Fruit fly (Drosophila melanogaster) whole organism, embryonic: ENCODE measurements around the gene CG9586.

Experiments
- Blimp-1 ChIP-seq: fragments of 200-800 bp; sonication (Bioruptor generic); optimal IDR thresholded peaks from 3 replicates; lab custom pipeline; 2018; ENCODE audit warnings: missing biosample characterization, missing genetic modification characterization, mild to moderate bottlenecking, moderate library complexity, missing genetic modification reagents
- CG10959 ChIP-seq: fragments of 200-800 bp; sonication (Bioruptor generic); IDR thresholded peaks from 2 replicates; pipeline ENCODE4 v1.3.6; 2022; ENCODE audit warnings: missing biosample characterization, missing genetic modification characterization
- CG11085 ChIP-seq: fragments of 200-800 bp; sonication (Bioruptor generic); IDR thresholded peaks from 2 replicates; pipeline ENCODE4 v1.3.6; 2022; ENCODE audit warnings: missing biosample characterization, missing genetic modification characterization
- CG11247 ChIP-seq: fragments of 200-800 bp; sonication (Bioruptor generic); IDR thresholded peaks from 2 replicates; pipeline ENCODE4 v1.3.6; 2022; ENCODE audit warnings: missing biosample characterization, missing genetic modification characterization
- CG11695 ChIP-seq: fragments of 200-800 bp; sonication (Bioruptor generic); IDR thresholded peaks from 3 replicates; pipeline ENCODE4 v1.3.6; 2022; ENCODE audit warnings: missing biosample characterization, missing genetic modification characterization
- CG12769 ChIP-seq: fragments of 200-800 bp; sonication (Bioruptor generic); optimal IDR thresholded peaks from 2 replicates; lab custom pipeline; 2019; ENCODE audit warnings: missing biosample characterization, mild to moderate bottlenecking, missing genetic modification characterization, moderate library complexity
- CG12942 ChIP-seq: fragments of 200-800 bp; sonication (Bioruptor generic); optimal IDR thresholded peaks from 3 replicates; lab custom pipeline; 2016; ENCODE audit warnings: missing biosample characterization, missing genetic modification characterization
- CG14965 ChIP-seq: fragments of 200-800 bp; sonication (Bioruptor generic); optimal IDR thresholded peaks from 2 replicates; lab custom pipeline; 2016; ENCODE audit warnings: missing biosample characterization, missing genetic modification characterization, borderline replicate concordance
- CG15601 ChIP-seq: fragments of 200-800 bp; sonication (Bioruptor generic); optimal IDR thresholded peaks from 3 replicates; lab custom pipeline; 2019; ENCODE audit warnings: missing biosample characterization, mild to moderate bottlenecking, missing genetic modification characterization, moderate library complexity
- CG17568 ChIP-seq: fragments of 200-800 bp; sonication (Bioruptor generic); optimal IDR thresholded peaks from 2 replicates; lab custom pipeline; 2018; ENCODE audit warnings: missing biosample characterization, mild to moderate bottlenecking, missing genetic modification characterization, moderate library complexity
- CG2129 ChIP-seq: fragments of 200-800 bp; sonication (Bioruptor generic); IDR thresholded peaks from 2 replicates; pipeline ENCODE4 v1.3.6; 2022; ENCODE audit warnings: missing biosample characterization, missing genetic modification characterization; ENCODE audit not compliant: partially characterized antibody
- CG2199 ChIP-seq: fragments of 200-800 bp; sonication (Bioruptor generic); IDR thresholded peaks from 3 replicates; pipeline ENCODE4 v1.3.6; 2022; ENCODE audit warnings: missing biosample characterization, missing genetic modification characterization
- CG30403 ChIP-seq: fragments of 200-800 bp; sonication (Bioruptor generic); optimal IDR thresholded peaks from 3 replicates; lab custom pipeline; 2016; ENCODE audit warnings: missing biosample characterization, missing genetic modification characterization
- CG34376 ChIP-seq: fragments of 200-800 bp; sonication (Bioruptor generic); optimal IDR thresholded peaks from 2 replicates; lab custom pipeline; 2018; ENCODE audit warnings: missing biosample characterization, mild to moderate bottlenecking, missing genetic modification characterization
- CG43689 ChIP-seq: fragments of 200-800 bp; sonication (Bioruptor generic); IDR thresholded peaks from 2 replicates; pipeline ENCODE4 v1.3.6; 2022; ENCODE audit warnings: missing biosample characterization, missing genetic modification characterization
- CG4820 ChIP-seq: fragments of 200-800 bp; sonication (Bioruptor generic); optimal IDR thresholded peaks from 3 replicates; lab custom pipeline; 2016; ENCODE audit warnings: missing biosample characterization, missing genetic modification characterization
- CG6254 ChIP-seq: fragments of 200-800 bp; sonication (Bioruptor generic); optimal IDR thresholded peaks from 3 replicates; lab custom pipeline; 2017; ENCODE audit warnings: mild to moderate bottlenecking, missing biosample characterization, missing genetic modification reagents, missing genetic modification characterization
- CG6683 ChIP-seq: fragments of 200-800 bp; sonication (Bioruptor generic); optimal IDR thresholded peaks from 2 replicates; lab custom pipeline; 2017; ENCODE audit warnings: missing biosample characterization, mild to moderate bottlenecking, missing genetic modification characterization, missing genetic modification reagents
- CG7357 ChIP-seq: fragments of 200-800 bp; sonication (Bioruptor generic); IDR thresholded peaks from 3 replicates; pipeline ENCODE4 v1.3.6; 2022; ENCODE audit warnings: missing biosample characterization, missing genetic modification characterization
- CG8359 ChIP-seq: fragments of 200-800 bp; sonication (Bioruptor generic); optimal IDR thresholded peaks from 2 replicates; lab custom pipeline; 2017; ENCODE audit warnings: missing biosample characterization, mild to moderate bottlenecking, missing genetic modification characterization, borderline replicate concordance
- CG8765 ChIP-seq: fragments of 200-800 bp; sonication (Bioruptor generic); IDR thresholded peaks from 2 replicates; pipeline ENCODE4 v1.3.6; 2022; ENCODE audit warnings: missing biosample characterization, missing genetic modification characterization
- CG8944 ChIP-seq: fragments of 200-800 bp; sonication (Bioruptor generic); optimal IDR thresholded peaks from 3 replicates; lab custom pipeline; 2016; ENCODE audit warnings: missing biosample characterization, missing genetic modification characterization
- CTCF ChIP-seq: fragments of 200-800 bp; sonication (Bioruptor generic); optimal IDR thresholded peaks from 2 replicates; lab custom pipeline; 2017; ENCODE audit warnings: missing biosample characterization, mild to moderate bottlenecking, missing genetic modification characterization, moderate library complexity
- Dfd ChIP-seq, 2 experiments: fragments of >200 bp; optimal IDR thresholded peaks; 2 replicates each; lab custom pipeline; 2017; ENCODE audit warnings: missing biosample characterization in 2 of 2, missing genetic modification characterization in 2 of 2
- Dip2 ChIP-seq: fragments of 200-800 bp; sonication (Bioruptor generic); IDR thresholded peaks from 2 replicates; pipeline ENCODE4 v1.3.6; 2022; ENCODE audit warnings: missing biosample characterization, missing genetic modification characterization
- Dll ChIP-seq: fragments of 200-800 bp; sonication (Bioruptor generic); IDR thresholded peaks from 4 replicates; pipeline ENCODE4 v1.3.6; 2022; ENCODE audit warnings: missing biosample characterization, missing genetic modification characterization; ENCODE audit not compliant: partially characterized antibody
- HLH4C ChIP-seq: fragments of 200-800 bp; sonication (Bioruptor generic); IDR thresholded peaks from 3 replicates; pipeline ENCODE4 v1.3.6; 2022; ENCODE audit warnings: missing biosample characterization, missing genetic modification characterization; ENCODE audit not compliant: partially characterized antibody
- Hmr ChIP-seq: fragments of 200-800 bp; sonication (Bioruptor generic); optimal IDR thresholded peaks from 3 replicates; lab custom pipeline; 2017; ENCODE audit warnings: mild to moderate bottlenecking, missing biosample characterization, missing genetic modification reagents, missing genetic modification characterization
- Hr3 ChIP-seq: fragments of 200-800 bp; sonication (Bioruptor generic); optimal IDR thresholded peaks from 3 replicates; lab custom pipeline; 2016; ENCODE audit warnings: missing biosample characterization, missing genetic modification characterization
- Myb ChIP-seq: fragments of 200-800 bp; sonication (Bioruptor generic); optimal IDR thresholded peaks from 2 replicates; lab custom pipeline; 2016; ENCODE audit warnings: missing biosample characterization, missing genetic modification characterization
- NFAT ChIP-seq: fragments of 200-800 bp; sonication (Bioruptor generic); IDR thresholded peaks from 2 replicates; pipeline ENCODE4 v1.3.6; 2022; ENCODE audit warnings: missing biosample characterization, missing genetic modification characterization
- Optix ChIP-seq: fragments of 200-800 bp; sonication (Bioruptor generic); IDR thresholded peaks from 3 replicates; pipeline ENCODE4 v1.3.6; 2022; ENCODE audit warnings: missing biosample characterization, missing genetic modification characterization
- Spps ChIP-seq: fragments of 200-800 bp; sonication (Bioruptor generic); optimal IDR thresholded peaks from 2 replicates; lab custom pipeline; 2018; ENCODE audit warnings: missing biosample characterization, mild to moderate bottlenecking, missing genetic modification characterization
- Sry-β ChIP-seq: fragments of 200-800 bp; sonication (Bioruptor generic); optimal IDR thresholded peaks from 2 replicates; lab custom pipeline; 2018; ENCODE audit warnings: missing biosample characterization, mild to moderate bottlenecking, missing genetic modification characterization, moderate library complexity
- Sry-δ ChIP-seq: fragments of 200-800 bp; sonication (Bioruptor generic); optimal IDR thresholded peaks from 2 replicates; lab custom pipeline; 2016; ENCODE audit warnings: missing biosample characterization, missing genetic modification characterization
- Tbp ChIP-seq: fragments of >200 bp; optimal IDR thresholded peaks from 2 replicates; lab custom pipeline; 2018; ENCODE audit warnings: missing biosample characterization, missing genetic modification characterization
- Usf ChIP-seq: fragments of 200-800 bp; sonication (Bioruptor generic); optimal IDR thresholded peaks from 2 replicates; lab custom pipeline; 2017; ENCODE audit warnings: missing genotype, missing biosample characterization, missing genetic modification characterization
- ase ChIP-seq: fragments of 200-800 bp; sonication (Bioruptor generic); IDR thresholded peaks from 3 replicates; pipeline ENCODE4 v1.3.6; 2022; ENCODE audit warnings: missing biosample characterization, missing genetic modification characterization
- az2 ChIP-seq: fragments of 200-800 bp; sonication (Bioruptor generic); optimal IDR thresholded peaks from 3 replicates; lab custom pipeline; 2016; ENCODE audit warnings: missing biosample characterization, missing genetic modification characterization
- chinmo ChIP-seq: fragments of 200-800 bp; sonication (Bioruptor generic); IDR thresholded peaks from 4 replicates; pipeline ENCODE4 v1.3.6; 2022; ENCODE audit warnings: missing biosample characterization, missing genetic modification characterization; ENCODE audit not compliant: partially characterized antibody
- chm ChIP-seq: fragments of 200-800 bp; sonication (Bioruptor generic); IDR thresholded peaks from 2 replicates; pipeline ENCODE4 v1.3.6; 2022; ENCODE audit warnings: missing biosample characterization, missing genetic modification characterization
- eyg ChIP-seq: fragments of 200-800 bp; sonication (Bioruptor generic); optimal IDR thresholded peaks from 3 replicates; lab custom pipeline; 2016; ENCODE audit warnings: missing biosample characterization, missing genetic modification characterization
- hbn ChIP-seq: fragments of 200-800 bp; sonication (Bioruptor generic); IDR thresholded peaks from 2 replicates; pipeline ENCODE4 v1.3.6; 2022; ENCODE audit warnings: missing biosample characterization, missing genetic modification characterization; ENCODE audit not compliant: partially characterized antibody
- oc ChIP-seq: fragments of 200-800 bp; sonication (Bioruptor generic); optimal IDR thresholded peaks from 2 replicates; lab custom pipeline; 2018; ENCODE audit warnings: missing biosample characterization, mild to moderate bottlenecking, missing genetic modification characterization, moderate library complexity
- pum ChIP-seq: fragments of 200-800 bp; sonication (Bioruptor generic); optimal IDR thresholded peaks from 2 replicates; lab custom pipeline; 2016; ENCODE audit warnings: missing biosample characterization, missing genetic modification characterization
- schlank ChIP-seq: fragments of 200-800 bp; sonication (Bioruptor generic); optimal IDR thresholded peaks from 2 replicates; lab custom pipeline; 2018; ENCODE audit warnings: missing biosample characterization, mild to moderate bottlenecking, missing genetic modification characterization
- shn ChIP-seq: fragments of 200-800 bp; sonication (Bioruptor generic); optimal IDR thresholded peaks from 3 replicates; lab custom pipeline; 2016; ENCODE audit warnings: missing biosample characterization, missing genetic modification characterization
- sima ChIP-seq: fragments of 200-800 bp; sonication (Bioruptor generic); optimal IDR thresholded peaks from 2 replicates; lab custom pipeline; 2016; ENCODE audit warnings: missing biosample characterization, missing genetic modification characterization
- slou ChIP-seq: fragments of 200-800 bp; sonication (Bioruptor generic); optimal IDR thresholded peaks from 3 replicates; lab custom pipeline; 2016; ENCODE audit warnings: missing biosample characterization, missing genetic modification characterization
- tio ChIP-seq: fragments of 200-800 bp; sonication (Bioruptor generic); optimal IDR thresholded peaks from 2 replicates; lab custom pipeline; 2017; ENCODE audit warnings: missing biosample characterization, missing genetic modification characterization, inconsistent platforms
- tna ChIP-seq: fragments of 200-800 bp; sonication (Bioruptor generic); IDR thresholded peaks from 2 replicates; pipeline ENCODE4 v1.3.6; 2022; ENCODE audit warnings: missing biosample characterization, missing genetic modification characterization; ENCODE audit not compliant: partially characterized antibody
- yki ChIP-seq: fragments of >200 bp; optimal IDR thresholded peaks from 3 replicates; lab custom pipeline; 2018

CG9586 gene

dm6 chr2L:9205133-9205615 lies 38.9 kb upstream of the CG9586 start (continued):
- no peak for TF ChIP-seq CG6683 (GFP tag; lab: Kevin White, UChicago)
- TF ChIP-seq Tbp (GFP tag; lab: Kevin White, UChicago) = no peak
- TF ChIP-seq Spps (tag; lab: Kevin White, UChicago) = no peak
- TF ChIP-seq CG11085 (GFP tag; lab: Robert Waterston, UW) = no peak
- no peak for TF ChIP-seq CG8944 (GFP tag; lab: Kevin White, UChicago)
- TF ChIP-seq Blimp-1 = peak; percentile 38
- TF ChIP-seq CG8765 (GFP tag; lab: Robert Waterston, UW) = peak; percentile 92; the same call in 1 of the 2 replicates
- TF ChIP-seq CG2129 (GFP tag; lab: Robert Waterston, UW) = no peak
- TF ChIP-seq CG15601 (tag; lab: Kevin White, UChicago) = peak; percentile 27
- no peak for TF ChIP-seq CG30403 (GFP tag; lab: Kevin White, UChicago)
- TF ChIP-seq Dll (GFP tag; lab: Robert Waterston, UW) = no peak
- TF ChIP-seq CG4820 = no peak
- TF ChIP-seq NFAT (GFP tag; lab: Robert Waterston, UW) = no peak
- TF ChIP-seq sima (GFP tag; lab: Kevin White, UChicago) = no peak
- TF ChIP-seq Dfd (GFP tag; optimal IDR thresholded peaks at IDR 0.05; lab: Kevin White, UChicago) = no peak
- TF ChIP-seq eyg (GFP tag; lab: Kevin White, UChicago) = no peak
- no peak for TF ChIP-seq Sry-δ (GFP tag; lab: Kevin White, UChicago)
- no peak for TF ChIP-seq pum (GFP tag; lab: Kevin White, UChicago)
- no peak for TF ChIP-seq HLH4C
- TF ChIP-seq oc = peak; percentile 2
- no peak for TF ChIP-seq hbn (GFP tag; lab: Robert Waterston, UW)
- TF ChIP-seq schlank (tag; lab: Kevin White, UChicago) = no peak
- no peak for TF ChIP-seq Myb (GFP tag; lab: Kevin White, UChicago)
- no peak for TF ChIP-seq CG12942 (GFP tag; lab: Kevin White, UChicago)
- no peak for TF ChIP-seq Sry-β (GFP tag; lab: Kevin White, UChicago)
- TF ChIP-seq Hr3 (GFP tag; lab: Kevin White, UChicago) = no peak
- TF ChIP-seq CG7357 (GFP tag; lab: Robert Waterston, UW) = no peak
- no peak for TF ChIP-seq CTCF (GFP tag; lab: Kevin White, UChicago)
- TF ChIP-seq Hmr (GFP tag; lab: Kevin White, UChicago) = peak; percentile 32
- TF ChIP-seq CG8359 (GFP tag; lab: Kevin White, UChicago) = no peak
- TF ChIP-seq CG12769 (tag; lab: Kevin White, UChicago) = peak; percentile 77
- no peak for TF ChIP-seq tna (GFP tag; lab: Robert Waterston, UW)
- peak; percentile 15 for TF ChIP-seq yki (lab: Kevin White, UChicago)
- TF ChIP-seq slou (GFP tag; lab: Kevin White, UChicago) = no peak
- no peak; the same call in 2 of the 3 replicates for TF ChIP-seq Optix (GFP tag; lab: Robert Waterston, UW)
- no peak for TF ChIP-seq ase
- TF ChIP-seq shn (GFP tag; lab: Kevin White, UChicago) = no peak
- peak; percentile 11 for TF ChIP-seq CG17568 (GFP tag; lab: Kevin White, UChicago)
- no peak for TF ChIP-seq CG10959 (GFP tag; lab: Robert Waterston, UW)
- TF ChIP-seq Dip2 (GFP tag; lab: Robert Waterston, UW) = no peak
- TF ChIP-seq CG11247 (GFP tag; lab: Robert Waterston, UW) = no peak
- TF ChIP-seq chinmo (GFP tag; lab: Robert Waterston, UW) = peak; percentile 87; the same call in 2 of the 4 replicates
- no peak for TF ChIP-seq tio (GFP tag; lab: Kevin White, UChicago)
- TF ChIP-seq Usf (GFP tag; lab: Kevin White, UChicago) = no peak
- TF ChIP-seq CG14965 (GFP tag; lab: Kevin White, UChicago) = no peak
- no peak for TF ChIP-seq az2 (GFP tag; lab: Kevin White, UChicago)
- no peak; the same call in 1 of the 2 replicates for TF ChIP-seq chm (GFP tag; lab: Robert Waterston, UW)
- TF ChIP-seq CG11695 (GFP tag; lab: Robert Waterston, UW) = peak; percentile 36; the same call in 1 of the 3 replicates
- no peak for TF ChIP-seq CG2199 (GFP tag; lab: Robert Waterston, UW)
- no peak for TF ChIP-seq CG43689 (GFP tag; lab: Robert Waterston, UW)
- TF ChIP-seq CG34376 (GFP tag; lab: Kevin White, UChicago) = peak; percentile 68
- TF ChIP-seq CG6254 = no peak
